Fruit fly (Drosophila melanogaster) whole organism, embryonic: ENCODE results near the gene ninaC.

Source experiments
- Antp ChIP-seq: fragments of 200-800 bp; sonication (Bioruptor generic); optimal IDR thresholded peaks from 3 replicates; lab custom pipeline; 2016; ENCODE audit warnings: missing biosample characterization, missing genetic modification characterization
- B-H1 ChIP-seq: fragments of 200-800 bp; sonication (Bioruptor generic); IDR thresholded peaks from 3 replicates; pipeline ENCODE4 v1.3.6; 2022; ENCODE audit warnings: missing biosample characterization, missing genetic modification characterization
- Bgb ChIP-seq: fragments of 200-800 bp; sonication (Bioruptor generic); IDR thresholded peaks from 2 replicates; pipeline ENCODE4 v1.3.6; 2022; ENCODE audit warnings: missing biosample characterization, missing genetic modification characterization; ENCODE audit not compliant: partially characterized antibody
- CG10274 ChIP-seq: fragments of 200-800 bp; sonication (Bioruptor generic); optimal IDR thresholded peaks from 3 replicates; lab custom pipeline; 2017; ENCODE audit warnings: missing biosample characterization, mild to moderate bottlenecking, missing genetic modification characterization
- CG10979 ChIP-seq: fragments of 200-800 bp; sonication (Bioruptor generic); optimal IDR thresholded peaks from 2 replicates; lab custom pipeline; 2018; ENCODE audit warnings: missing biosample characterization, mild to moderate bottlenecking, missing genetic modification characterization, moderate library complexity
- CG11560 ChIP-seq: fragments of 200-800 bp; sonication (Bioruptor generic); IDR thresholded peaks from 3 replicates; pipeline ENCODE4 v1.3.6; 2022; ENCODE audit warnings: missing biosample characterization, missing genetic modification characterization
- CG1233 ChIP-seq: fragments of 200-800 bp; sonication (Bioruptor generic); optimal IDR thresholded peaks from 4 replicates; lab custom pipeline; 2018; ENCODE audit warnings: missing biosample characterization, mild to moderate bottlenecking, missing genetic modification characterization
- CG13624 ChIP-seq: fragments of 200-800 bp; sonication (Bioruptor generic); optimal IDR thresholded peaks from 2 replicates; lab custom pipeline; 2016; ENCODE audit warnings: missing biosample characterization, missing genetic modification characterization
- CG14860 ChIP-seq: fragments of 200-800 bp; sonication (Bioruptor generic); IDR thresholded peaks from 3 replicates; pipeline ENCODE4 v1.3.6; 2022; ENCODE audit warnings: missing biosample characterization, missing genetic modification characterization; ENCODE audit not compliant: partially characterized antibody
- CG14965 ChIP-seq: fragments of 200-800 bp; sonication (Bioruptor generic); optimal IDR thresholded peaks from 2 replicates; lab custom pipeline; 2016; ENCODE audit warnings: missing biosample characterization, missing genetic modification characterization, borderline replicate concordance
- CG15696 ChIP-seq: fragments of 200-800 bp; sonication (Bioruptor generic); optimal IDR thresholded peaks from 2 replicates; lab custom pipeline; 2019; ENCODE audit warnings: missing biosample characterization, mild to moderate bottlenecking, missing genetic modification characterization, moderate library complexity
- CG16815 ChIP-seq: fragments of 200-800 bp; sonication (Bioruptor generic); optimal IDR thresholded peaks from 3 replicates; lab custom pipeline; 2017; ENCODE audit warnings: missing biosample characterization, mild to moderate bottlenecking, missing genetic modification characterization
- CG17186 ChIP-seq: fragments of 200-800 bp; sonication (Bioruptor generic); optimal IDR thresholded peaks from 3 replicates; lab custom pipeline; 2017; ENCODE audit warnings: missing biosample characterization, missing genetic modification reagents, missing genetic modification characterization
- CG2120 ChIP-seq: fragments of 200-800 bp; sonication (Bioruptor generic); optimal IDR thresholded peaks from 3 replicates; lab custom pipeline; 2016; ENCODE audit warnings: missing biosample characterization, missing genetic modification characterization
- CG2129 ChIP-seq: fragments of 200-800 bp; sonication (Bioruptor generic); IDR thresholded peaks from 2 replicates; pipeline ENCODE4 v1.3.6; 2022; ENCODE audit warnings: missing biosample characterization, missing genetic modification characterization; ENCODE audit not compliant: partially characterized antibody
- CG2712 ChIP-seq: fragments of 200-800 bp; optimal IDR thresholded peaks from 3 replicates; lab custom pipeline; 2019; ENCODE audit warnings: missing biosample characterization, mild to moderate bottlenecking, missing genetic modification characterization, moderate library complexity
- CG34422 ChIP-seq: fragments of 200-800 bp; sonication (Bioruptor generic); IDR thresholded peaks from 3 replicates; pipeline ENCODE4 v1.3.6; 2022; ENCODE audit warnings: missing biosample characterization, missing genetic modification characterization
- CG4424 ChIP-seq: fragments of 200-800 bp; sonication (Bioruptor generic); optimal IDR thresholded peaks from 3 replicates; lab custom pipeline; 2016; ENCODE audit warnings: missing biosample characterization, missing genetic modification characterization
- CG6765 ChIP-seq: fragments of 200-800 bp; sonication (Bioruptor generic); optimal IDR thresholded peaks from 3 replicates; lab custom pipeline; 2017; ENCODE audit warnings: missing biosample characterization, mild to moderate bottlenecking, missing genetic modification characterization
- CG7745 ChIP-seq: fragments of 200-800 bp; sonication (Bioruptor generic); optimal IDR thresholded peaks from 2 replicates; lab custom pipeline; 2018; ENCODE audit warnings: missing biosample characterization, mild to moderate bottlenecking, missing genetic modification characterization, moderate library complexity
- CG9876 ChIP-seq: fragments of 200-800 bp; sonication (Bioruptor generic); optimal IDR thresholded peaks from 2 replicates; lab custom pipeline; 2016; ENCODE audit warnings: missing biosample characterization, missing genetic modification characterization
- Dek ChIP-seq: fragments of 200-800 bp; sonication (Bioruptor generic); optimal IDR thresholded peaks from 3 replicates; lab custom pipeline; 2019; ENCODE audit warnings: missing biosample characterization, mild to moderate bottlenecking, missing genetic modification characterization, moderate library complexity
- E2f1 ChIP-seq: fragments of 200-800 bp; sonication (Bioruptor generic); IDR thresholded peaks from 2 replicates; pipeline ENCODE4 v1.3.6; 2022; ENCODE audit warnings: missing biosample characterization, missing genetic modification characterization
- E2f2 ChIP-seq: fragments of 200-800 bp; sonication (Bioruptor generic); IDR thresholded peaks from 2 replicates; pipeline ENCODE4 v1.3.6; 2022; ENCODE audit warnings: missing biosample characterization, missing genetic modification characterization
- Ets65A ChIP-seq: fragments of 200-800 bp; sonication (Bioruptor generic); peaks from one replicate; lab custom pipeline; 2016; ENCODE audit warnings: missing biosample characterization, missing genetic modification characterization
- Fer2 ChIP-seq: fragments of 200-800 bp; sonication (Bioruptor generic); optimal IDR thresholded peaks from 2 replicates; lab custom pipeline; 2018; ENCODE audit warnings: missing biosample characterization, mild to moderate bottlenecking, missing genetic modification characterization, moderate library complexity
- Fer3 ChIP-seq: fragments of 200-800 bp; sonication (Bioruptor generic); optimal IDR thresholded peaks from 2 replicates; lab custom pipeline; 2018; ENCODE audit warnings: missing biosample characterization, mild to moderate bottlenecking, missing genetic modification characterization, moderate library complexity
- HLH54F ChIP-seq: fragments of 200-800 bp; sonication (Bioruptor generic); optimal IDR thresholded peaks from 3 replicates; lab custom pipeline; 2016; ENCODE audit warnings: missing biosample characterization, missing genetic modification characterization
- HmgZ ChIP-seq: fragments of 200-800 bp; sonication (Bioruptor generic); optimal IDR thresholded peaks from 2 replicates; lab custom pipeline; 2018; ENCODE audit warnings: missing biosample characterization, mild to moderate bottlenecking, missing genetic modification characterization
- Hr39 ChIP-seq: fragments of >200 bp; optimal IDR thresholded peaks from 2 replicates; lab custom pipeline; 2017
- Meics ChIP-seq: fragments of 200-800 bp; sonication (Bioruptor generic); optimal IDR thresholded peaks from 2 replicates; lab custom pipeline; 2017; ENCODE audit warnings: missing biosample characterization, mild to moderate bottlenecking, missing genetic modification characterization
- NC2α ChIP-seq: fragments of 200-800 bp; sonication (Bioruptor generic); optimal IDR thresholded peaks from 2 replicates; lab custom pipeline; 2016; ENCODE audit warnings: missing biosample characterization, missing genetic modification characterization
- Oaz ChIP-seq: fragments of 200-800 bp; sonication (Bioruptor generic); IDR thresholded peaks from 2 replicates; pipeline ENCODE4 v1.3.6; 2022; ENCODE audit warnings: missing biosample characterization, missing genetic modification characterization
- Pdp1 ChIP-seq, 2 experiments: fragments of 200-800 bp; sonication (Bioruptor generic); optimal IDR thresholded peaks; 3 replicates each; lab custom pipeline; 2016; ENCODE audit warnings: missing biosample characterization in 2 of 2, missing genetic modification characterization in 2 of 2, mild to moderate bottlenecking in 1 of 2, moderate library complexity in 1 of 2
- Ravus ChIP-seq: fragments of 200-800 bp; sonication (Bioruptor generic); IDR thresholded peaks from 2 replicates; pipeline ENCODE4 v1.3.6; 2022; ENCODE audit warnings: missing biosample characterization, missing genetic modification characterization
- Sry-δ ChIP-seq: fragments of 200-800 bp; sonication (Bioruptor generic); optimal IDR thresholded peaks from 2 replicates; lab custom pipeline; 2016; ENCODE audit warnings: missing biosample characterization, missing genetic modification characterization
- az2 ChIP-seq: fragments of 200-800 bp; sonication (Bioruptor generic); optimal IDR thresholded peaks from 3 replicates; lab custom pipeline; 2016; ENCODE audit warnings: missing biosample characterization, missing genetic modification characterization
- bigmax ChIP-seq: fragments of 200-800 bp; sonication (Bioruptor generic); optimal IDR thresholded peaks from 2 replicates; lab custom pipeline; 2018; ENCODE audit warnings: missing biosample characterization, mild to moderate bottlenecking, missing genetic modification characterization
- crp ChIP-seq, 2 experiments: fragments of 200-800 bp; sonication (Bioruptor generic); optimal IDR thresholded peaks; 2 replicates in 1 of 2; 3 replicates in 1 of 2; lab custom pipeline; 2017; ENCODE audit warnings: missing biosample characterization in 2 of 2, missing genetic modification characterization in 2 of 2, mild to moderate bottlenecking in 1 of 2, moderate library complexity in 1 of 2
- disco-r ChIP-seq: fragments of 200-800 bp; sonication (Bioruptor generic); optimal IDR thresholded peaks from 2 replicates; lab custom pipeline; 2016; ENCODE audit warnings: missing biosample characterization, missing genetic modification characterization
- ewg ChIP-seq: fragments of 200-800 bp; sonication (Bioruptor generic); optimal IDR thresholded peaks from 3 replicates; lab custom pipeline; 2017; ENCODE audit warnings: mild to moderate bottlenecking, missing biosample characterization, missing genetic modification reagents, missing genetic modification characterization
- exex ChIP-seq: fragments of 200-800 bp; sonication (Bioruptor generic); optimal IDR thresholded peaks from 4 replicates; lab custom pipeline; 2018; ENCODE audit warnings: missing biosample characterization, mild to moderate bottlenecking, missing genetic modification characterization, moderate library complexity
- fd102C ChIP-seq: fragments of 200-800 bp; sonication (Bioruptor generic); optimal IDR thresholded peaks from 2 replicates; lab custom pipeline; 2018; ENCODE audit warnings: missing biosample characterization, mild to moderate bottlenecking, missing genetic modification characterization, moderate library complexity
- fd64A ChIP-seq: fragments of 200-800 bp; sonication (Bioruptor generic); optimal IDR thresholded peaks from 3 replicates; lab custom pipeline; 2018; ENCODE audit warnings: missing biosample characterization, mild to moderate bottlenecking, missing genetic modification characterization
- gem ChIP-seq: fragments of 200-800 bp; sonication (Bioruptor generic); optimal IDR thresholded peaks from 2 replicates; lab custom pipeline; 2019; ENCODE audit warnings: missing biosample characterization, mild to moderate bottlenecking, missing genetic modification characterization, moderate library complexity
- h ChIP-seq: fragments of >200 bp; optimal IDR thresholded peaks from 2 replicates; lab custom pipeline; 2017
- kni ChIP-seq: fragments of 200-800 bp; sonication (Bioruptor generic); optimal IDR thresholded peaks from 3 replicates; lab custom pipeline; 2017; ENCODE audit warnings: mild to moderate bottlenecking, missing biosample characterization, missing genetic modification reagents, missing genetic modification characterization
- lilli ChIP-seq: fragments of 200-800 bp; sonication (Bioruptor generic); optimal IDR thresholded peaks from 3 replicates; lab custom pipeline; 2016; ENCODE audit warnings: missing biosample characterization, missing genetic modification characterization
- mld ChIP-seq: fragments of 200-800 bp; sonication (Bioruptor generic); IDR thresholded peaks from 3 replicates; pipeline ENCODE4 v1.3.6; 2022; ENCODE audit warnings: missing biosample characterization, missing genetic modification characterization; ENCODE audit not compliant: partially characterized antibody
- sima ChIP-seq: fragments of 200-800 bp; sonication (Bioruptor generic); optimal IDR thresholded peaks from 2 replicates; lab custom pipeline; 2016; ENCODE audit warnings: missing biosample characterization, missing genetic modification characterization
- slp2 ChIP-seq: fragments of 200-800 bp; sonication (Bioruptor generic); optimal IDR thresholded peaks from 2 replicates; lab custom pipeline; 2016; ENCODE audit warnings: missing biosample characterization, missing genetic modification characterization

ninaC gene

dm6 chr2L:7339392-7340014 lies 38.0 kb upstream of the ninaC start (continued):
- peak; percentile 14; the same call in 1 of the 3 replicates for TF ChIP-seq B-H1 (GFP tag; lab: Robert Waterston, UW)
- TF ChIP-seq h (lab: Kevin White, UChicago), result no peak
- TF ChIP-seq CG10979 (tag; lab: Kevin White, UChicago), result peak; percentile 10
- no peak for TF ChIP-seq CG4424
- no peak for TF ChIP-seq CG2120 (GFP tag; lab: Kevin White, UChicago)
- peak; percentile 81 for TF ChIP-seq CG15696
- no peak for TF ChIP-seq HmgZ (tag; lab: Kevin White, UChicago)
- TF ChIP-seq Hr39, result no peak
- TF ChIP-seq disco-r (GFP tag; lab: Kevin White, UChicago), result no peak
- TF ChIP-seq CG14965, result peak; percentile 1
- no peak for TF ChIP-seq Dek (tag; lab: Kevin White, UChicago)
- peak; percentile 40 for TF ChIP-seq CG1233 (GFP tag; lab: Kevin White, UChicago)
- TF ChIP-seq CG9876, result no peak
- no peak for TF ChIP-seq bigmax (GFP tag; lab: Kevin White, UChicago)
- peak; percentile 70 for TF ChIP-seq fd102C (GFP tag; lab: Kevin White, UChicago)
- TF ChIP-seq Oaz (GFP tag; lab: Robert Waterston, UW), result no peak
- TF ChIP-seq CG34422, result no peak
- peak; percentile 84 for TF ChIP-seq kni (GFP tag; lab: Kevin White, UChicago)
- TF ChIP-seq E2f1, result no peak
- TF ChIP-seq Bgb, result no peak
- TF ChIP-seq CG10274, result no peak
- TF ChIP-seq az2 (GFP tag; lab: Kevin White, UChicago), result no peak
- TF ChIP-seq CG7745 (tag; lab: Kevin White, UChicago), result no peak
- TF ChIP-seq Fer3, result no peak
- no peak for TF ChIP-seq HLH54F (GFP tag; lab: Kevin White, UChicago)
- no peak for TF ChIP-seq sima (GFP tag; lab: Kevin White, UChicago)
- TF ChIP-seq CG2129 (GFP tag; lab: Robert Waterston, UW), result no peak
- peak; percentile 11 for TF ChIP-seq NC2α (GFP tag; lab: Kevin White, UChicago)
- TF ChIP-seq E2f2 (GFP tag; lab: Robert Waterston, UW), result 0 out of 2 replicates have a peak, but pooled peaks have one; percentile 7
- no peak for TF ChIP-seq lilli (GFP tag; lab: Kevin White, UChicago)
- TF ChIP-seq CG2712 (tag; lab: Kevin White, UChicago), result peak; percentile 8
- no peak for TF ChIP-seq Fer2 (tag; lab: Kevin White, UChicago)
- TF ChIP-seq ewg, result no peak
- no peak for TF ChIP-seq Sry-δ (GFP tag; lab: Kevin White, UChicago)
- TF ChIP-seq Pdp1 (GFP tag; optimal IDR thresholded peaks at IDR 0.05; lab: Kevin White, UChicago), result peak in 1 of 2 experiments; percentile 27
- TF ChIP-seq gem (tag; lab: Kevin White, UChicago), result peak; percentile 30
- TF ChIP-seq Ravus (GFP tag; lab: Robert Waterston, UW), result no peak
- TF ChIP-seq slp2 (GFP tag; lab: Kevin White, UChicago), result no peak
- TF ChIP-seq CG13624 (GFP tag; lab: Kevin White, UChicago), result no peak
- TF ChIP-seq exex, result no peak
- TF ChIP-seq mld, result no peak
- no peak for TF ChIP-seq Antp (GFP tag; lab: Kevin White, UChicago)
- no peak for TF ChIP-seq CG11560
- TF ChIP-seq CG14860 (GFP tag; lab: Robert Waterston, UW), result no peak
- peak; percentile 90 for TF ChIP-seq Ets65A (GFP tag; lab: Kevin White, UChicago)
- TF ChIP-seq fd64A, result peak; percentile 8
- no peak for TF ChIP-seq CG6765
- no peak for TF ChIP-seq CG16815 (GFP tag; lab: Kevin White, UChicago)
- no peak for TF ChIP-seq CG17186 (GFP tag; lab: Kevin White, UChicago)
- no peak for TF ChIP-seq crp (GFP tag; optimal IDR thresholded peaks at IDR 0.05; lab: Kevin White, UChicago)
- TF ChIP-seq Meics (GFP tag; lab: Kevin White, UChicago), result no peak
